Fruit fly (Drosophila melanogaster) whole organism, prepupa: Measurements from ENCODE around the gene CG10750.

Experiments
- Blimp-1 ChIP-seq: fragments of 200-800 bp; sonication (Bioruptor generic); optimal IDR thresholded peaks from 3 replicates; lab custom pipeline; 2017; ENCODE audit warnings: missing biosample characterization, missing genetic modification characterization, mild to moderate bottlenecking, moderate library complexity, missing genetic modification reagents
- CG10631 ChIP-seq: fragments of 200-800 bp; sonication (Bioruptor generic); optimal IDR thresholded peaks from 2 replicates; lab custom pipeline; 2016; ENCODE audit warnings: missing biosample characterization, missing genetic modification characterization
- CG10669 ChIP-seq: fragments of 200-800 bp; sonication (Bioruptor generic); optimal IDR thresholded peaks from 3 replicates; lab custom pipeline; 2018; ENCODE audit warnings: missing biosample characterization, mild to moderate bottlenecking, missing genetic modification characterization, moderate library complexity
- CG11294 ChIP-seq: fragments of 200-800 bp; sonication (Bioruptor generic); IDR thresholded peaks from 2 replicates; pipeline ENCODE4 v1.3.6; 2022; ENCODE audit warnings: missing biosample characterization, missing genetic modification characterization
- CG11762 ChIP-seq: fragments of 200-800 bp; sonication (Bioruptor generic); optimal IDR thresholded peaks from 3 replicates; lab custom pipeline; 2016; ENCODE audit warnings: missing biosample characterization, missing genetic modification characterization; ENCODE audit not compliant: insufficient read depth
- CG11902 ChIP-seq: fragments of 200-800 bp; sonication (Bioruptor generic); optimal IDR thresholded peaks from 3 replicates; lab custom pipeline; 2016; ENCODE audit warnings: missing biosample characterization, missing genetic modification characterization
- CG15336 ChIP-seq: fragments of 200-800 bp; sonication (Bioruptor generic); IDR thresholded peaks from 2 replicates; pipeline ENCODE4 v1.3.6; 2022; ENCODE audit warnings: missing biosample characterization, missing genetic modification characterization
- CG16779 ChIP-seq: fragments of 200-800 bp; sonication (Bioruptor generic); optimal IDR thresholded peaks from 3 replicates; lab custom pipeline; 2017; ENCODE audit warnings: missing biosample characterization, mild to moderate bottlenecking, missing genetic modification characterization
- CG3032 ChIP-seq: fragments of 200-800 bp; optimal IDR thresholded peaks from 2 replicates; lab custom pipeline; 2019; ENCODE audit warnings: missing biosample characterization, mild to moderate bottlenecking, missing genetic modification characterization, moderate library complexity
- CG31627 ChIP-seq: fragments of 200-800 bp; sonication (Bioruptor generic); optimal IDR thresholded peaks from 3 replicates; lab custom pipeline; 2016; ENCODE audit warnings: missing biosample characterization, missing genetic modification characterization
- CG32006 ChIP-seq: fragments of 200-800 bp; sonication (Bioruptor generic); optimal IDR thresholded peaks from 3 replicates; lab custom pipeline; 2017; ENCODE audit warnings: missing biosample characterization, mild to moderate bottlenecking, missing genetic modification characterization
- CG34406 ChIP-seq: fragments of 200-800 bp; sonication (Bioruptor generic); optimal IDR thresholded peaks from 3 replicates; lab custom pipeline; 2016; ENCODE audit warnings: missing biosample characterization, missing genetic modification characterization
- CG3919 ChIP-seq: fragments of 200-800 bp; sonication (Bioruptor generic); optimal IDR thresholded peaks from 3 replicates; lab custom pipeline; 2016; ENCODE audit warnings: missing biosample characterization, missing genetic modification characterization
- CG4318 ChIP-seq: fragments of 200-800 bp; sonication (Bioruptor generic); optimal IDR thresholded peaks from 3 replicates; lab custom pipeline; 2017; ENCODE audit warnings: missing biosample characterization, mild to moderate bottlenecking, missing genetic modification characterization
- CG6163 ChIP-seq: fragments of 200-800 bp; sonication (Bioruptor generic); IDR thresholded peaks from 3 replicates; pipeline ENCODE4 v1.3.6; 2022; ENCODE audit warnings: missing biosample characterization, missing genetic modification characterization
- CG6276 ChIP-seq: fragments of 200-800 bp; sonication (Bioruptor generic); optimal IDR thresholded peaks from 2 replicates; lab custom pipeline; 2017; ENCODE audit warnings: missing biosample characterization, mild to moderate bottlenecking, missing genetic modification characterization
- CG6792 ChIP-seq: fragments of 200-800 bp; sonication (Bioruptor generic); optimal IDR thresholded peaks from 3 replicates; lab custom pipeline; 2016; ENCODE audit warnings: missing biosample characterization, missing genetic modification characterization
- CG6808 ChIP-seq: fragments of 200-800 bp; sonication (Bioruptor generic); optimal IDR thresholded peaks from 3 replicates; lab custom pipeline; 2017; ENCODE audit warnings: missing biosample characterization, missing genetic modification characterization, mild to moderate bottlenecking, moderate library complexity, missing genetic modification reagents
- CG7368 ChIP-seq: fragments of 200-800 bp; sonication (Bioruptor generic); optimal IDR thresholded peaks from 3 replicates; lab custom pipeline; 2016; ENCODE audit warnings: missing biosample characterization, missing genetic modification characterization
- CG8119 ChIP-seq: fragments of 200-800 bp; sonication (Bioruptor generic); IDR thresholded peaks from 3 replicates; pipeline ENCODE4 v1.3.6; 2022; ENCODE audit warnings: missing biosample characterization, missing genetic modification characterization
- CG8319 ChIP-seq: fragments of 200-800 bp; sonication (Bioruptor generic); optimal IDR thresholded peaks from 3 replicates; lab custom pipeline; 2016; ENCODE audit warnings: missing biosample characterization, missing genetic modification characterization
- Eip75B ChIP-seq: fragments of 200-800 bp; sonication (Bioruptor generic); optimal IDR thresholded peaks from 3 replicates; lab custom pipeline; 2016; ENCODE audit warnings: missing biosample characterization, missing genetic modification characterization
- Eip93F ChIP-seq: fragments of 200-800 bp; sonication (Bioruptor generic); optimal IDR thresholded peaks from 2 replicates; lab custom pipeline; 2016; ENCODE audit warnings: missing biosample characterization, mild to moderate bottlenecking, missing genetic modification characterization
- Ets21C ChIP-seq: fragments of 200-800 bp; sonication (Bioruptor generic); optimal IDR thresholded peaks from 3 replicates; lab custom pipeline; 2016; ENCODE audit warnings: missing biosample characterization, missing genetic modification characterization
- Ets96B ChIP-seq: fragments of 200-800 bp; optimal IDR thresholded peaks from 2 replicates; lab custom pipeline; 2019; ENCODE audit warnings: missing biosample characterization, mild to moderate bottlenecking, missing genetic modification characterization, moderate library complexity
- Gug ChIP-seq: fragments of 200-800 bp; sonication (Bioruptor generic); IDR thresholded peaks from 2 replicates; pipeline ENCODE4 v1.3.6; 2022; ENCODE audit warnings: missing biosample characterization, missing genetic modification characterization
- Hr39 ChIP-seq: fragments of 200-800 bp; sonication (Bioruptor generic); optimal IDR thresholded peaks from 2 replicates; lab custom pipeline; 2016; ENCODE audit warnings: missing biosample characterization, missing genetic modification characterization
- Hr4 ChIP-seq: fragments of 200-800 bp; sonication (Bioruptor generic); optimal IDR thresholded peaks from 3 replicates; lab custom pipeline; 2016; ENCODE audit warnings: missing biosample characterization, missing genetic modification characterization
- OdsH ChIP-seq: fragments of 200-800 bp; sonication (Bioruptor generic); optimal IDR thresholded peaks from 3 replicates; lab custom pipeline; 2016; ENCODE audit warnings: missing biosample characterization, missing genetic modification characterization
- Sox15 ChIP-seq: fragments of 200-800 bp; sonication (Bioruptor generic); optimal IDR thresholded peaks from 3 replicates; lab custom pipeline; 2016; ENCODE audit warnings: missing biosample characterization, missing genetic modification characterization
- achi ChIP-seq: fragments of 200-800 bp; sonication (Bioruptor generic); optimal IDR thresholded peaks from 3 replicates; lab custom pipeline; 2016; ENCODE audit warnings: missing biosample characterization, missing genetic modification characterization
- cyc ChIP-seq: fragments of 200-800 bp; sonication (Bioruptor generic); optimal IDR thresholded peaks from 3 replicates; lab custom pipeline; 2016; ENCODE audit warnings: missing biosample characterization, missing genetic modification characterization
- dac ChIP-seq: fragments of 200-800 bp; sonication (Bioruptor generic); optimal IDR thresholded peaks from 2 replicates; lab custom pipeline; 2017; ENCODE audit warnings: missing biosample characterization, mild to moderate bottlenecking, missing genetic modification characterization
- dsx ChIP-seq: fragments of 200-800 bp; optimal IDR thresholded peaks from 3 replicates; lab custom pipeline; 2019; ENCODE audit warnings: missing biosample characterization, mild to moderate bottlenecking, missing genetic modification characterization, moderate library complexity; ENCODE audit not compliant: poor library complexity, severe bottlenecking
- eg ChIP-seq: fragments of 200-800 bp; sonication (Bioruptor generic); IDR thresholded peaks from 3 replicates; pipeline ENCODE4 v1.3.6; 2022; ENCODE audit warnings: missing biosample characterization, missing genetic modification characterization
- esn ChIP-seq: fragments of 200-800 bp; sonication (Bioruptor generic); optimal IDR thresholded peaks from 2 replicates; lab custom pipeline; 2016; ENCODE audit warnings: missing biosample characterization, mild to moderate bottlenecking, missing genetic modification characterization, moderate library complexity
- fd59A ChIP-seq: fragments of 200-800 bp; sonication (Bioruptor generic); optimal IDR thresholded peaks from 2 replicates; lab custom pipeline; 2017; ENCODE audit warnings: missing biosample characterization, mild to moderate bottlenecking, missing genetic modification characterization, missing genetic modification reagents
- fd85E ChIP-seq: fragments of 200-800 bp; sonication (Bioruptor generic); optimal IDR thresholded peaks from 3 replicates; lab custom pipeline; 2016; ENCODE audit warnings: missing biosample characterization, missing genetic modification characterization
- lz ChIP-seq: fragments of 200-800 bp; sonication (Bioruptor generic); optimal IDR thresholded peaks from 3 replicates; lab custom pipeline; 2016; ENCODE audit warnings: missing biosample characterization, missing genetic modification characterization
- net ChIP-seq: fragments of 200-800 bp; sonication (Bioruptor generic); optimal IDR thresholded peaks from 3 replicates; lab custom pipeline; 2016; ENCODE audit warnings: missing biosample characterization, missing genetic modification characterization
- pdm3 ChIP-seq: fragments of 200-800 bp; sonication (Bioruptor generic); optimal IDR thresholded peaks from 3 replicates; lab custom pipeline; 2016; ENCODE audit warnings: missing biosample characterization, missing genetic modification characterization
- salr ChIP-seq, 2 experiments: fragments of 200-800 bp; sonication (Bioruptor generic); optimal IDR thresholded peaks; 3 replicates each; lab custom pipeline; 2016 to 2018; ENCODE audit warnings: missing biosample characterization in 2 of 2, missing genetic modification characterization in 2 of 2, mild to moderate bottlenecking in 1 of 2
- spab ChIP-seq: fragments of 200-800 bp; sonication (Bioruptor generic); optimal IDR thresholded peaks from 2 replicates; lab custom pipeline; 2017; ENCODE audit warnings: missing biosample characterization, mild to moderate bottlenecking, missing genetic modification characterization, missing genetic modification reagents
- ss ChIP-seq, 2 experiments: fragments of 200-800 bp; sonication (Bioruptor generic); optimal IDR thresholded peaks; 2 replicates in 1 of 2; 3 replicates in 1 of 2; lab custom pipeline; 2017 to 2018; ENCODE audit warnings: mild to moderate bottlenecking in 2 of 2, missing biosample characterization in 2 of 2, missing genetic modification characterization in 2 of 2, moderate library complexity in 1 of 2
- svp ChIP-seq: fragments of 200-800 bp; sonication (Bioruptor generic); peaks from one replicate; lab custom pipeline; 2016; ENCODE audit warnings: missing biosample characterization, missing genetic modification characterization
- vri ChIP-seq: fragments of 200-800 bp; sonication (Bioruptor generic); optimal IDR thresholded peaks from 3 replicates; lab custom pipeline; 2016; ENCODE audit warnings: missing biosample characterization, mild to moderate bottlenecking, missing genetic modification characterization

CG10750 gene

DNA sequence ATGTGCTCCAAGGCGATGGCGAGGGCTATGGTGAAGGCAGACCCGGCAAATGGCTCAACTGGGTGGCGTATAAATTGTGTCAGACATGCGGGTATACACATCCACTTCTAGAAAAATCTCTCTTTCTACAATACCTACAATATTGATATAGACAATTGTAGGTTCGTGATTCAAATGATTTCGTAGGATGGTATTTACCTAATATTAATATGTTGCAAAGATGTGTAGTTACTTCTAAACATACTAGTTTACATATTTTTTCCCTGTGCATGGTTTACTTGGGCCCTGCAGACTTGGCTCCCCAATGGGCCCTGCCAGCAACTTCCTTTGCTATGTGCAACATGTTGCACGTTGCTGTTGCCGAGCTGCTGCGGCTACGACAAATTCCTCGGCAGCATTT is 42.0 kb downstream of the CG10750 start (continued):
- TF ChIP-seq CG3032 (tag; lab: Kevin White, UChicago), result peak; percentile 95
- TF ChIP-seq fd85E (GFP tag; lab: Kevin White, UChicago), result peak; percentile 0
- peak; percentile 93 for TF ChIP-seq CG6808 (GFP tag; lab: Kevin White, UChicago)
- TF ChIP-seq pdm3 (GFP tag; lab: Kevin White, UChicago), result peak; percentile 86
- TF ChIP-seq CG8119 (GFP tag; lab: Robert Waterston, UW), result peak; percentile 87
- peak; percentile 75 for TF ChIP-seq CG11294 (GFP tag; lab: Robert Waterston, UW)
- TF ChIP-seq Hr39 (GFP tag; lab: Kevin White, UChicago), result peak; percentile 26
- TF ChIP-seq CG3919, result peak; percentile 82
- TF ChIP-seq esn, result peak; percentile 47
- peak; percentile 34 for TF ChIP-seq lz (GFP tag; lab: Kevin White, UChicago)
- peak; percentile 77 to 86 for TF ChIP-seq ss (GFP tag; optimal IDR thresholded peaks at IDR 0.05; lab: Kevin White, UChicago)
- peak; percentile 69 for TF ChIP-seq CG8319
- peak; percentile 72 for TF ChIP-seq CG16779 (tag; lab: Kevin White, UChicago)
- peak; percentile 25 for TF ChIP-seq CG31627
- peak; percentile 56 for TF ChIP-seq dac (GFP tag; lab: Kevin White, UChicago)
- TF ChIP-seq CG11902 (GFP tag; lab: Kevin White, UChicago), result no peak
- TF ChIP-seq eg, result peak; percentile 81
- TF ChIP-seq achi (GFP tag; lab: Kevin White, UChicago), result peak; percentile 84
- TF ChIP-seq CG32006 (GFP tag; lab: Kevin White, UChicago), result peak; percentile 81
- TF ChIP-seq vri (GFP tag; lab: Kevin White, UChicago), result no peak
- peak; percentile 78 for TF ChIP-seq CG11762 (GFP tag; lab: Kevin White, UChicago)
- TF ChIP-seq CG34406 (GFP tag; lab: Kevin White, UChicago), result peak; percentile 57
- TF ChIP-seq fd59A (GFP tag; lab: Kevin White, UChicago), result peak; percentile 90
- peak; percentile 86 for TF ChIP-seq Hr4 (GFP tag; lab: Kevin White, UChicago)
- peak; percentile 31 for TF ChIP-seq Sox15
- TF ChIP-seq CG10669 (GFP tag; lab: Kevin White, UChicago), result peak; percentile 92
- peak; percentile 83 for TF ChIP-seq CG15336 (GFP tag; lab: Robert Waterston, UW)
- no peak for TF ChIP-seq cyc (GFP tag; lab: Kevin White, UChicago)
- TF ChIP-seq CG6163 (GFP tag; lab: Robert Waterston, UW), result peak; percentile 87
- no peak for TF ChIP-seq Blimp-1 (GFP tag; lab: Kevin White, UChicago)
- TF ChIP-seq Ets21C (GFP tag; lab: Kevin White, UChicago), result no peak

DNA sequence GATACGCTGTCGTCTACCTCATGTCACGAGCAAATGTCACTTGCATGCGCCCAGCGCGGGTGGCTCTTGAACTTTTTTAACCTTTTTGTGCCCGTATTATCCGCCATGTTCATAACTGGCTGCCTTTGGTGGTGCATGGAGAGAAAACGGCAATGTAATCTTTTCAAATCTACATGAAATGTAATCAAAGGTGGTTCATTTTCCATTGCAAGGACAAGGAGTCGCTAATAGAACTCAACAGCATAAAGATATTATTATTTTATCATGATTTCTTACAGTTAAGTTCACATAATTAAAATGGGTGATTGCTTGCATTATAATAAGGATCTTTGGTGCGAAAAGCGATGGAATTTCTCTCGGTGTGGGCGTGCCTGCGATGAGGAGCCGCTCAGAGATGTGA is 42.7 kb downstream of the CG10750 start:
- TF ChIP-seq CG8319, result peak; percentile 11
- TF ChIP-seq salr (GFP tag; optimal IDR thresholded peaks at IDR 0.05; lab: Kevin White, UChicago), result peak in 1 of 2 experiments; percentile 36
- TF ChIP-seq net (GFP tag; lab: Kevin White, UChicago), result no peak
- TF ChIP-seq fd85E (GFP tag; lab: Kevin White, UChicago), result no peak
- peak; percentile 14 for TF ChIP-seq lz (GFP tag; lab: Kevin White, UChicago)
- no peak for TF ChIP-seq Blimp-1 (GFP tag; lab: Kevin White, UChicago)
- peak; percentile 30 for TF ChIP-seq spab (GFP tag; lab: Kevin White, UChicago)
- no peak for TF ChIP-seq CG11294 (GFP tag; lab: Robert Waterston, UW)
- no peak for TF ChIP-seq Hr39 (GFP tag; lab: Kevin White, UChicago)
- no peak for TF ChIP-seq Sox15
- peak; percentile 16 for TF ChIP-seq OdsH (GFP tag; lab: Kevin White, UChicago)
- peak; percentile 30 for TF ChIP-seq CG6808 (GFP tag; lab: Kevin White, UChicago)
- no peak for TF ChIP-seq cyc (GFP tag; lab: Kevin White, UChicago)
- peak; percentile 30 for TF ChIP-seq CG10631 (GFP tag; lab: Kevin White, UChicago)
- TF ChIP-seq Eip75B (GFP tag; lab: Kevin White, UChicago), result peak; percentile 33
- no peak for TF ChIP-seq CG11762 (GFP tag; lab: Kevin White, UChicago)
- TF ChIP-seq Gug (GFP tag; lab: Robert Waterston, UW), result no peak
- peak; percentile 41 for TF ChIP-seq CG3919
- peak; percentile 36 for TF ChIP-seq fd59A (GFP tag; lab: Kevin White, UChicago)
- peak; percentile 48 for TF ChIP-seq CG32006 (GFP tag; lab: Kevin White, UChicago)
- no peak for TF ChIP-seq CG7368 (GFP tag; lab: Kevin White, UChicago)
- peak; percentile 4 for TF ChIP-seq CG6792 (GFP tag; lab: Kevin White, UChicago)
- peak; percentile 45 for TF ChIP-seq CG10669 (GFP tag; lab: Kevin White, UChicago)
- no peak for TF ChIP-seq Eip93F (GFP tag; lab: Kevin White, UChicago)
- TF ChIP-seq esn, result peak; percentile 29
- no peak for TF ChIP-seq CG6276 (GFP tag; lab: Kevin White, UChicago)
- peak; percentile 9 for TF ChIP-seq CG4318 (GFP tag; lab: Kevin White, UChicago)
- peak in 1 of 2 experiments; percentile 18 for TF ChIP-seq ss (GFP tag; optimal IDR thresholded peaks at IDR 0.05; lab: Kevin White, UChicago)
- peak; percentile 5 for TF ChIP-seq dsx (GFP tag; lab: Kevin White, UChicago)
- peak; percentile 42 for TF ChIP-seq Ets96B (tag; lab: Kevin White, UChicago)
- TF ChIP-seq Hr4 (GFP tag; lab: Kevin White, UChicago), result peak; percentile 47
- 0 out of 3 replicates have a peak, but pooled peaks have one; percentile 26 for TF ChIP-seq CG8119 (GFP tag; lab: Robert Waterston, UW)
- peak; percentile 24; the same call in 1 of the 3 replicates for TF ChIP-seq eg
- peak; percentile 79 for TF ChIP-seq svp (GFP tag; lab: Kevin White, UChicago)
